Fruit fly (Drosophila melanogaster): ENCODE results near the gene mew.

dm6 chrX:13211357-13212137, 46.7 kb downstream of the mew start, which contains the start of gene sno:
- TF ChIP-seq gt (GFP tag; IDR thresholded peaks at IDR 0.05) (no peak), ken (GFP tag; IDR thresholded peaks at IDR 0.05) (no peak), D19A (tag; optimal IDR thresholded peaks at IDR 0.05) (no peak), ind (GFP tag; optimal IDR thresholded peaks at IDR 0.05) (no peak), Hsf (GFP tag; optimal IDR thresholded peaks at IDR 0.05) (no peak), nom (GFP tag; optimal IDR thresholded peaks at IDR 0.05) (no peak), CG17912 (GFP tag; optimal IDR thresholded peaks at IDR 0.05) (no peak), CG7963 (GFP tag; IDR thresholded peaks at IDR 0.05; ENCODE audit: partially characterized antibody) (peak; percentile 83; the same call in 2 of the 3 replicates), CG6272 (GFP tag; IDR thresholded peaks at IDR 0.05) (no peak), chn (GFP tag; optimal IDR thresholded peaks at IDR 0.05) (no peak), insv (GFP tag; optimal IDR thresholded peaks at IDR 0.05) (peak in 1 of 2 experiments; percentile 50)
